Fruit fly (Drosophila melanogaster) whole organism, pupa: ENCODE measurements around the gene Nil.

Experiments
- CG14655 ChIP-seq: fragments of 200-800 bp; sonication (Bioruptor generic); optimal IDR thresholded peaks from 3 replicates; lab custom pipeline; 2017; ENCODE audit warnings: mild to moderate bottlenecking, missing biosample characterization, missing genetic modification reagents, missing genetic modification characterization
- CG15710 ChIP-seq: fragments of 200-800 bp; sonication (Bioruptor generic); optimal IDR thresholded peaks from 2 replicates; lab custom pipeline; 2018; ENCODE audit warnings: missing biosample characterization, mild to moderate bottlenecking, missing genetic modification characterization, moderate library complexity
- CG32121 ChIP-seq: fragments of 200-800 bp; sonication (Bioruptor generic); IDR thresholded peaks from 2 replicates; pipeline ENCODE4 v1.3.6; 2022; ENCODE audit warnings: missing biosample characterization, missing genetic modification characterization
- CG9948 ChIP-seq: fragments of 200-800 bp; sonication (Bioruptor generic); optimal IDR thresholded peaks from 2 replicates; lab custom pipeline; 2018; ENCODE audit warnings: missing biosample characterization, mild to moderate bottlenecking, missing genetic modification characterization, moderate library complexity
- Pif1A ChIP-seq: fragments of 200-800 bp; sonication (Bioruptor generic); optimal IDR thresholded peaks from 3 replicates; lab custom pipeline; 2016; ENCODE audit warnings: missing biosample characterization, missing genetic modification characterization
- Snoo ChIP-seq: fragments of 200-800 bp; sonication (Bioruptor generic); optimal IDR thresholded peaks from 3 replicates; lab custom pipeline; 2017; ENCODE audit warnings: missing biosample characterization, mild to moderate bottlenecking, missing genetic modification characterization, inconsistent platforms
- rn ChIP-seq: fragments of 200-800 bp; sonication (Bioruptor generic); IDR thresholded peaks from 2 replicates; pipeline ENCODE4 v1.3.6; 2022; ENCODE audit warnings: missing biosample characterization, missing genetic modification characterization

DNA sequence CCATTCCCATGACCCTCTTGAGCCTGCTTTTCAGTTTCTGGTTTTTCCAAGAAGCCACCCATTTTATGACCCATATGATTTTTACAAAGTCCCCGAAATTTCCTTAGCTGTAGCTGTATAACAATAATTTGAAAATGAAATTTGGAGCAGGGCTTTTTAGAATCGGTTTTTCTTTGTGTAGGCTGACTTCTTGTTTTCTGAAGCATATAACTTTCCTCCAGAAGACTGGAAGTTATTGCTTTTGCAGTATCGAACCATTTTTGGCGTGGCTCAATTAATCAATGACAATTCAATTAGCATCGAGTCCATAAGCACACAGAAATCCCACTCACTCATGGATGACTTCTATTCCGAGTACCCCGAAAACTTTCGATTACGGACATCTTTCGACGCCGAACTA is at the start of gene Nil:
- TF ChIP-seq CG32121 (GFP tag; lab: Robert Waterston, UW) (no peak), CG15710 (tag; lab: Kevin White, UChicago) (no peak), rn (GFP tag; lab: Robert Waterston, UW) (no peak), Snoo (tag; lab: Kevin White, UChicago) (no peak), CG9948 (tag; lab: Kevin White, UChicago) (no peak), Pif1A (GFP tag; lab: Kevin White, UChicago) (no peak), CG14655 (no peak)
